Worm (Caenorhabditis elegans) whole organism, late embryonic: Measurements from ENCODE around the gene scl-11.
A peak's percentile ranks its signal among the peaks of the same experiment; 100 is the strongest.

Experiments used
- C08G9.2 ChIP-seq: sonication (generic microtip); optimal IDR thresholded peaks from 2 replicates; lab custom pipeline; 2016; ENCODE audit warnings: mild to moderate bottlenecking, missing genetic modification characterization, moderate library complexity, missing compliant biosample characterization
- C38D4.7 ChIP-seq: fragments of 200-800 bp; sonication (Bioruptor generic); optimal IDR thresholded peaks from 2 replicates; lab custom pipeline; 2018; ENCODE audit warnings: mild to moderate bottlenecking, missing genetic modification characterization, moderate library complexity, missing compliant biosample characterization
- F13H6.1 ChIP-seq: sonication (generic microtip); optimal IDR thresholded peaks from 2 replicates; lab custom pipeline; 2016; ENCODE audit warnings: missing genetic modification characterization, missing compliant biosample characterization
- K02D7.2 ChIP-seq: sonication (generic microtip); optimal IDR thresholded peaks from 2 replicates; lab custom pipeline; 2017; ENCODE audit warnings: mild to moderate bottlenecking, missing genetic modification characterization, missing compliant biosample characterization
- K09A11.1 ChIP-seq: sonication (generic microtip); optimal IDR thresholded peaks from 2 replicates; lab custom pipeline; 2017; ENCODE audit warnings: antibody characterized with exemption, mild to moderate bottlenecking, missing genetic modification characterization, missing compliant biosample characterization; ENCODE audit not compliant: insufficient read depth
- T23F11.4 ChIP-seq: fragments of 200-800 bp; sonication (Bioruptor generic); optimal IDR thresholded peaks from 2 replicates; lab custom pipeline; 2018; ENCODE audit warnings: mild to moderate bottlenecking, missing genetic modification characterization, missing compliant biosample characterization
- Y22D7AL.16 ChIP-seq: sonication (generic microtip); optimal IDR thresholded peaks from 2 replicates; lab custom pipeline; 2016; ENCODE audit warnings: missing genetic modification characterization, missing compliant biosample characterization
- ahr-1 ChIP-seq: sonication (generic microtip); optimal IDR thresholded peaks from 2 replicates; lab custom pipeline; 2016; ENCODE audit warnings: missing genetic modification characterization, missing compliant biosample characterization
- ama-1 ChIP-seq: fragments of 150-350 bp; optimal IDR thresholded peaks from 2 replicates; lab custom pipeline; 2014
- ceh-14 ChIP-seq: sonication (generic microtip); optimal IDR thresholded peaks from 2 replicates; lab custom pipeline; 2016; ENCODE audit warnings: missing genotype, missing genetic modification characterization, missing compliant biosample characterization
- ceh-31 ChIP-seq: sonication (generic microtip); optimal IDR thresholded peaks from 2 replicates; lab custom pipeline; 2016; ENCODE audit warnings: missing genetic modification characterization, missing compliant biosample characterization
- ceh-34 ChIP-seq: sonication (generic microtip); optimal IDR thresholded peaks from 2 replicates; lab custom pipeline; 2016; ENCODE audit warnings: mild to moderate bottlenecking, missing genetic modification characterization, missing compliant biosample characterization
- ceh-45 ChIP-seq: fragments of 200-800 bp; sonication (Bioruptor generic); IDR thresholded peaks from 2 replicates; pipeline ENCODE4 v1.3.6; 2022; ENCODE audit warnings: missing genetic modification reagents, missing genetic modification characterization, missing compliant biosample characterization
- dmd-4 ChIP-seq: sonication (generic microtip); optimal IDR thresholded peaks from 2 replicates; lab custom pipeline; 2016; ENCODE audit warnings: borderline replicate concordance, missing genetic modification characterization, missing compliant biosample characterization
- elt-4 ChIP-seq: sonication (generic microtip); optimal IDR thresholded peaks from 2 replicates; lab custom pipeline; 2016; ENCODE audit warnings: missing genetic modification characterization, missing compliant biosample characterization
- ets-4 ChIP-seq: sonication (generic microtip); optimal IDR thresholded peaks from 2 replicates; lab custom pipeline; 2016; ENCODE audit warnings: missing genetic modification characterization, missing compliant biosample characterization
- eyg-1 ChIP-seq: sonication (generic microtip); optimal IDR thresholded peaks from 2 replicates; lab custom pipeline; 2016; ENCODE audit warnings: missing genotype, missing genetic modification characterization, missing compliant biosample characterization
- fax-1 ChIP-seq: sonication (generic microtip); optimal IDR thresholded peaks from 2 replicates; lab custom pipeline; 2016; ENCODE audit warnings: missing genotype, missing genetic modification characterization, missing compliant biosample characterization
- fkh-10 ChIP-seq: fragments of 150-350 bp; optimal IDR thresholded peaks from 2 replicates; lab custom pipeline; 2014; ENCODE audit warnings: missing biosample characterization, missing genetic modification reagents, missing genetic modification characterization
- gmeb-2 ChIP-seq: sonication (generic microtip); optimal IDR thresholded peaks from 2 replicates; lab custom pipeline; 2016; ENCODE audit warnings: missing genetic modification characterization, inconsistent platforms, missing compliant biosample characterization
- nfya-1 ChIP-seq: sonication (generic microtip); optimal IDR thresholded peaks from 2 replicates; lab custom pipeline; 2017; ENCODE audit warnings: missing genetic modification characterization, mild to moderate bottlenecking, missing compliant biosample characterization, antibody characterized with exemption, moderate library complexity
- pag-3 ChIP-seq: sonication (generic microtip); optimal IDR thresholded peaks from 2 replicates; lab custom pipeline; 2016; ENCODE audit warnings: missing compliant biosample characterization, missing genetic modification characterization, borderline replicate concordance
- pha-2 ChIP-seq: sonication (generic microtip); optimal IDR thresholded peaks from 2 replicates; lab custom pipeline; 2017; ENCODE audit warnings: mild to moderate bottlenecking, missing genetic modification characterization, missing compliant biosample characterization
- pros-1 ChIP-seq: fragments of 150-350 bp; optimal IDR thresholded peaks from 2 replicates; lab custom pipeline; 2014; ENCODE audit warnings: missing biosample characterization, missing genetic modification reagents, missing genetic modification characterization
- ref-2 ChIP-seq: sonication (generic microtip); optimal IDR thresholded peaks from 2 replicates; lab custom pipeline; 2016; ENCODE audit warnings: missing genetic modification characterization, missing compliant biosample characterization
- rnt-1 ChIP-seq: sonication (generic microtip); optimal IDR thresholded peaks from 2 replicates; lab custom pipeline; 2016; ENCODE audit warnings: missing genetic modification characterization, missing compliant biosample characterization
- sdc-2 ChIP-seq: sonication (generic microtip); optimal IDR thresholded peaks from 2 replicates; lab custom pipeline; 2016; ENCODE audit warnings: missing genotype, missing genetic modification characterization, missing compliant biosample characterization
- tbx-7 ChIP-seq: sonication (generic microtip); optimal IDR thresholded peaks from 2 replicates; lab custom pipeline; 2016; ENCODE audit warnings: missing genotype, missing genetic modification characterization, missing compliant biosample characterization
- ttx-3 ChIP-seq: sonication (generic microtip); optimal IDR thresholded peaks from 2 replicates; lab custom pipeline; 2016; ENCODE audit warnings: missing genetic modification reagents, missing genetic modification characterization, missing compliant biosample characterization
- unc-42 ChIP-seq: sonication (generic microtip); optimal IDR thresholded peaks from 2 replicates; lab custom pipeline; 2016; ENCODE audit warnings: missing genotype, missing genetic modification characterization, missing compliant biosample characterization
- unc-55 ChIP-seq: sonication (generic microtip); optimal IDR thresholded peaks from 2 replicates; lab custom pipeline; 2017; ENCODE audit warnings: missing biosample characterization, missing genetic modification reagents, missing genetic modification characterization
- unc-86 ChIP-seq: sonication (generic microtip); optimal IDR thresholded peaks from 2 replicates; lab custom pipeline; 2016; ENCODE audit warnings: missing genetic modification characterization, missing compliant biosample characterization
- ztf-16 ChIP-seq: sonication (generic microtip); optimal IDR thresholded peaks from 2 replicates; lab custom pipeline; 2017; ENCODE audit warnings: missing genetic modification characterization, missing compliant biosample characterization

scl-11 gene

DNA sequence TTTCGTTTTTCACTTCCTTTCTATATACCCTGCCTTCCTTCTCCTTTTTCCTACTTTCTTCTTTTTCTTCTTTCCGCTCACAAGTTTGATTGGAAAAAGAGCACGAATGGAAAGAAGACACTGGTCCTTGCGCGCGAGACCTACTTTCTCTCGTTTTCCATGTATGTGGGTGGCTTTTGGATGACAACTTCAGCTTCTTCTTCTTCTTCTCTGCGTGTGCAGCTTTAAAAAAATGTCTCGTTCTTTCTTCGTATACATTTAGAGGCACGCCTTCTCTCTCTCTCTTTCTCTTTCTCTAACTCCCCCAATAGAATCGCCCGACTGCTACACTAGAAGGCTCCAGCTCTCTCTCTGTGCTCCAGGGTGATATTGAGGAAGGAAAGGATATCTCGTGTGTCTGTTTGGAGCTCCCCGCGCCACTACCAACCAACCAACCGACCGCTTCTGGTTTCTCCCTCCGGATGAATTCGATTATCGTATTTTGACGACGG, 25.3 kb upstream of the scl-11 start (continued):
- TF ChIP-seq rnt-1: no peak
- TF ChIP-seq gmeb-2 (tag; lab: Kevin White, UChicago): no peak

DNA sequence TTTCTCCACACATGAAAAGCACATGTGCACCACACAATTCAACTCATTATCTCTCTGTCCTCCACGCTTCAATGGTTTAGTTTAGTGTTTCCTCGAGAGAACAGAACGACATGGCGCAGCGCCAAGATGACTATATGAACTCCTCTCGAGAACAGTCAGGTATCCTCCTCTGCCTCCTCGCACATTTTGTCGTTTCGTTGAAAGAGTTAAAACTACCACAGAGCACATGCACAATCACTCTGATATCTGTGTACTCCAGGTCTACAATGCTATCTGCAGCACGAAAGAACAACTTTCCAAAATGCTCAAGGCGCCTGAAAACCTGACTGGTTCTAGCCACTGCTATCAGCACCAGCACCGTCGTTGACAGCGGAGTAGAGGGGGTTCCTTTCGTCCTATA, 24.4 kb upstream of the scl-11 start:
- TF ChIP-seq nfya-1 (no peak), fkh-10 (GFP tag; lab: Kevin White, UChicago) (no peak), pros-1 (tag; lab: Kevin White, UChicago) (no peak), tbx-7 (tag; lab: Kevin White, UChicago) (no peak), Y22D7AL.16 (tag; lab: Kevin White, UChicago) (no peak), ref-2 (no peak), eyg-1 (no peak), ztf-16 (tag; lab: Kevin White, UChicago) (no peak), ceh-45 (no peak), F13H6.1 (tag; lab: Kevin White, UChicago) (no peak), elt-4 (tag; lab: Kevin White, UChicago) (no peak), C08G9.2 (no peak), ttx-3 (tag; lab: Kevin White, UChicago) (no peak), rnt-1 (no peak), sdc-2 (tag; lab: Kevin White, UChicago) (no peak), K09A11.1 (tag; lab: Kevin White, UChicago) (no peak), K02D7.2 (tag; lab: Kevin White, UChicago) (no peak), pag-3 (tag; lab: Kevin White, UChicago) (no peak), unc-86 (no peak)

DNA sequence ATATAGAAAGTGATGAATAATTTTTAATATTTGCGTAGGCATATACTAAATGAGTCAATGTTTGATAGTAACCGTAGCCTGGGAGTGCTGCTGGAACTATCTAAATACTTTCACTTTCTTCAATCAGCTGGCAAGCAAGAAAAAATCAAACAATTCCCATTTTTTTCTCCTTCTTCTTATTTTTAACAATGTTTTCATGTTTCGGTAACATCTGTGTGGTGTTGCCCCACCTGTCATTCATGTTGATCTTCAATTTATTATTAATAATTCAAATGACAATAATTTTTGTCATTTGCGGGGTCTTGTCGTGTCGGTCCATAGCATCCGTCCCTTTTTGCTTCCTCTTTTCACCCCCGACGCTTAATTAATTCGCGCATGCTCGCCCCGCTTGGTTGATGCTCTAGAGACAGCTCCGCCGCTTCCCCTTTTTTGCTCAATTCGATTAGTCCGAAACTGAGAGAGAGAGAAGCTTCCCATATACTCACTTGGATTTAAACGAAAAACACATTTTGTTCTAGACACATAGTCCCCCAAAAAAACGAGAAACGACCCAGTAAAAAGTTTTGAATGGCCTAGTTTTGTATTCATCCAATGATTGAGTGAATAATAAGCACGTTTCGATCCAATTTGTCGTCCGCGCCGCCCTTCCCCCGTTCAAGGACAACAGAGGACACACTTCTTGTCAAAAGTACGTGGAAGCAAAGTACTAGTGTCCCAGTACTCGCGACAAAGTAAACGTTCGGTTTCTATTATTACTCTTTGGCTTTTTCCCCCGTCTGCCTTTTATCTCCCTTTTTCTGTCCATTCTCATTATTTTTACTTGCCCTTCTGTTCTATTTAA, 23.2 kb upstream of the scl-11 start:
- peak; percentile 12 for TF ChIP-seq ceh-31
- no peak for TF ChIP-seq pha-2 (tag; lab: Kevin White, UChicago)
- TF ChIP-seq ahr-1 (tag; lab: Kevin White, UChicago): no peak
- no peak for TF ChIP-seq ama-1
- TF ChIP-seq tbx-7 (tag; lab: Kevin White, UChicago): no peak
- TF ChIP-seq unc-86: peak; percentile 8
- TF ChIP-seq fax-1 (tag; lab: Kevin White, UChicago): peak; percentile 5
- TF ChIP-seq gmeb-2 (tag; lab: Kevin White, UChicago): no peak
- TF ChIP-seq T23F11.4 (GFP tag; lab: Kevin White, UChicago): no peak
- no peak for TF ChIP-seq unc-55 (GFP tag; lab: Kevin White, UChicago)
- TF ChIP-seq C38D4.7: no peak
- TF ChIP-seq unc-42 (tag; lab: Kevin White, UChicago): peak; percentile 71
- TF ChIP-seq ref-2: peak; percentile 44
- peak; percentile 68 for TF ChIP-seq ceh-14 (tag; lab: Kevin White, UChicago)

DNA sequence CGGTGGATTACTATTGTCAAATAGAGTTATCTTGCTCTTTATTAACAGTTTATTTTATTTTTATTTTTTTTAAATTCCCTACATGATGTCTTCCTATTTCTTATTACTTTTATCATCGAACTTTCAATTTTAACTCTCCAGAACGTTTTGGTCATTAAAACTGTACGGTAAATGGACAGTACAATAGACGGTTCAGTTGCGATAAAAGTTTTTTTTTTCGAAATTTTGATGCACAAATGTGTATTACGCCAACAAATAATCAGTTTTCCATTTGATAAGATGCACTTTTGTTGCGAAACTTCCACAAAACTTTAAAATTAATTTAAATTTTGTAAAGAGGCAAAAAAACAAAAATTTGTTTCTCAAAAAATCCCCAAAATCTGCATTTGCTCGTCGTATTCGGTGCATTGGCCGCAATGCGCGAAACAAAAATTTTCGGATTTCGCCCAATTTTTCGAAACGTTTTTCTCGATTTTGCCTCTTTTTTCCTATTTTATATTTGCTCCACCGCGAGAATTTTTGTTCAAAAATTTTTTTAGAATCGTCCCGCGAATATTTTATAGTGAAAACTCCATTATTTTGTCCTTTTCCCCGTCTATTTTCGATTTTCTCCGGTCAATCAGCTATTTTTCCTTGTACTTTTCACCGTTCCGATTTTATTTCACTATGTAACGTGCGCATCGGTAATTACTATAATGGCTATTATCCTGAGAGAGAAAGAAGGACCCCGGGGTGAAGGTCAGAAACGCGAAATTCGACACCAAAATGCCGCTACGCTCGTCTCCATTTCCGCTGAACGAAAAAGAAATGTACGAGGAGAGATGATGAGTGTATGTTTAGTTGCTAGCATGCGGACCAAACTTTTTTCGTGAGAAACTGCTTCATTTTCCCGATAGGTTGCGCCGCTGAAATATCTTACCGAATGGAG, 22.2 kb upstream of the scl-11 start:
- TF ChIP-seq ceh-34 (tag; lab: Kevin White, UChicago): peak; percentile 79
- TF ChIP-seq dmd-4: no peak
- no peak for TF ChIP-seq rnt-1
- no peak for TF ChIP-seq ets-4 (tag; lab: Kevin White, UChicago)
